Fruit fly (Drosophila melanogaster) whole organism, embryonic: ENCODE measurements around the gene Tengl3.

Experiments used
- Abd-B ChIP-seq: fragments of 200-800 bp; sonication (Bioruptor generic); optimal IDR thresholded peaks from 2 replicates; lab custom pipeline; 2018; ENCODE audit warnings: missing biosample characterization, mild to moderate bottlenecking, missing genetic modification characterization, moderate library complexity
- BEAF-32 ChIP-seq: fragments of 200-800 bp; sonication (Bioruptor generic); optimal IDR thresholded peaks from 3 replicates; lab custom pipeline; 2017; ENCODE audit warnings: missing biosample characterization, missing genetic modification characterization, mild to moderate bottlenecking, moderate library complexity, missing genetic modification reagents
- CG10267 ChIP-seq: fragments of 200-800 bp; sonication (Bioruptor generic); optimal IDR thresholded peaks from 2 replicates; lab custom pipeline; 2018; ENCODE audit warnings: missing biosample characterization, mild to moderate bottlenecking, missing genetic modification characterization, moderate library complexity
- CG11456 ChIP-seq: fragments of 200-800 bp; sonication (Bioruptor generic); IDR thresholded peaks from 3 replicates; pipeline ENCODE4 v1.3.6; 2022; ENCODE audit warnings: missing biosample characterization, missing genetic modification characterization
- CG11695 ChIP-seq: fragments of 200-800 bp; sonication (Bioruptor generic); IDR thresholded peaks from 3 replicates; pipeline ENCODE4 v1.3.6; 2022; ENCODE audit warnings: missing biosample characterization, missing genetic modification characterization
- CG12391 ChIP-seq: fragments of 200-800 bp; sonication (Bioruptor generic); optimal IDR thresholded peaks from 3 replicates; lab custom pipeline; 2018; ENCODE audit warnings: missing biosample characterization, mild to moderate bottlenecking, missing genetic modification characterization, moderate library complexity
- CG14014 ChIP-seq: fragments of 200-800 bp; sonication (Bioruptor generic); IDR thresholded peaks from 2 replicates; pipeline ENCODE4 v1.3.6; 2022; ENCODE audit warnings: missing biosample characterization, missing genetic modification characterization
- CG14710 ChIP-seq: fragments of 200-800 bp; sonication (Bioruptor generic); optimal IDR thresholded peaks from 3 replicates; lab custom pipeline; 2019; ENCODE audit warnings: missing biosample characterization, mild to moderate bottlenecking, missing genetic modification characterization, moderate library complexity
- CG1602 ChIP-seq: fragments of 200-800 bp; sonication (Bioruptor generic); optimal IDR thresholded peaks from 3 replicates; lab custom pipeline; 2016; ENCODE audit warnings: missing biosample characterization, missing genetic modification characterization
- CG2116 ChIP-seq: fragments of 200-800 bp; sonication (Bioruptor generic); optimal IDR thresholded peaks from 3 replicates; lab custom pipeline; 2018; ENCODE audit warnings: missing biosample characterization, mild to moderate bottlenecking, missing genetic modification characterization
- CG31441 ChIP-seq: fragments of 200-800 bp; sonication (Bioruptor generic); IDR thresholded peaks from 2 replicates; pipeline ENCODE4 v1.3.6; 2022; ENCODE audit warnings: missing biosample characterization, missing genetic modification characterization
- CG8924 ChIP-seq: fragments of 200-800 bp; optimal IDR thresholded peaks from 3 replicates; lab custom pipeline; 2019; ENCODE audit warnings: missing biosample characterization, mild to moderate bottlenecking, missing genetic modification characterization, moderate library complexity
- CG9797 ChIP-seq: fragments of 200-800 bp; sonication (Bioruptor generic); optimal IDR thresholded peaks from 3 replicates; lab custom pipeline; 2018; ENCODE audit warnings: missing biosample characterization, mild to moderate bottlenecking, missing genetic modification characterization
- Dll ChIP-seq: fragments of 200-800 bp; sonication (Bioruptor generic); IDR thresholded peaks from 4 replicates; pipeline ENCODE4 v1.3.6; 2022; ENCODE audit warnings: missing biosample characterization, missing genetic modification characterization; ENCODE audit not compliant: partially characterized antibody
- Doc3 ChIP-seq: fragments of 200-800 bp; sonication (Bioruptor generic); IDR thresholded peaks from 3 replicates; pipeline ENCODE4 v1.3.6; 2022; ENCODE audit warnings: missing biosample characterization, missing genetic modification characterization; ENCODE audit not compliant: partially characterized antibody
- Dref ChIP-seq: fragments of 200-800 bp; sonication (Bioruptor generic); IDR thresholded peaks from 2 replicates; pipeline ENCODE4 v1.3.6; 2022; ENCODE audit warnings: missing biosample characterization, missing genetic modification characterization
- E2f2 ChIP-seq: fragments of 200-800 bp; sonication (Bioruptor generic); IDR thresholded peaks from 2 replicates; pipeline ENCODE4 v1.3.6; 2022; ENCODE audit warnings: missing biosample characterization, missing genetic modification characterization
- Ets97D ChIP-seq: fragments of 200-800 bp; sonication (Bioruptor generic); optimal IDR thresholded peaks from 3 replicates; lab custom pipeline; 2016; ENCODE audit warnings: missing biosample characterization, missing genetic modification characterization
- HLHmδ ChIP-seq: fragments of 200-800 bp; sonication (Bioruptor generic); optimal IDR thresholded peaks from 2 replicates; lab custom pipeline; 2018; ENCODE audit warnings: missing biosample characterization, mild to moderate bottlenecking, missing genetic modification characterization, moderate library complexity
- Hr3 ChIP-seq: fragments of 200-800 bp; sonication (Bioruptor generic); optimal IDR thresholded peaks from 3 replicates; lab custom pipeline; 2016; ENCODE audit warnings: missing biosample characterization, missing genetic modification characterization
- MESR4 ChIP-seq: fragments of 200-800 bp; sonication (Bioruptor generic); optimal IDR thresholded peaks from 2 replicates; lab custom pipeline; 2018; ENCODE audit warnings: missing biosample characterization, mild to moderate bottlenecking, missing genetic modification characterization, moderate library complexity
- Oaz ChIP-seq: fragments of 200-800 bp; sonication (Bioruptor generic); IDR thresholded peaks from 2 replicates; pipeline ENCODE4 v1.3.6; 2022; ENCODE audit warnings: missing biosample characterization, missing genetic modification characterization
- Opbp ChIP-seq: fragments of 200-800 bp; sonication (Bioruptor generic); IDR thresholded peaks from 3 replicates; pipeline ENCODE4 v1.3.6; 2022; ENCODE audit warnings: missing biosample characterization, missing genetic modification characterization; ENCODE audit not compliant: partially characterized antibody
- PHDP ChIP-seq: fragments of 200-800 bp; sonication (Bioruptor generic); optimal IDR thresholded peaks from 3 replicates; lab custom pipeline; 2018; ENCODE audit warnings: missing biosample characterization, mild to moderate bottlenecking, missing genetic modification characterization, moderate library complexity
- Xbp1 ChIP-seq: fragments of 200-800 bp; sonication (Bioruptor generic); optimal IDR thresholded peaks from 3 replicates; lab custom pipeline; 2016; ENCODE audit warnings: missing biosample characterization, mild to moderate bottlenecking, missing genetic modification characterization
- ato ChIP-seq: fragments of 200-800 bp; sonication (Bioruptor generic); IDR thresholded peaks from 2 replicates; pipeline ENCODE4 v1.3.6; 2022; ENCODE audit warnings: missing biosample characterization, missing genetic modification characterization; ENCODE audit not compliant: partially characterized antibody
- bbx ChIP-seq: fragments of 200-800 bp; sonication (Bioruptor generic); IDR thresholded peaks from 2 replicates; pipeline ENCODE4 v1.3.6; 2022; ENCODE audit warnings: missing biosample characterization, missing genetic modification characterization; ENCODE audit not compliant: partially characterized antibody
- cad ChIP-seq: fragments of >200 bp; optimal IDR thresholded peaks from 2 replicates; lab custom pipeline; 2017; ENCODE audit warnings: missing biosample characterization, missing genetic modification characterization
- crol ChIP-seq: fragments of 200-800 bp; sonication (Bioruptor generic); IDR thresholded peaks from 2 replicates; pipeline ENCODE4 v1.3.6; 2022; ENCODE audit warnings: missing biosample characterization, missing genetic modification characterization
- crp ChIP-seq, 2 experiments: fragments of 200-800 bp; sonication (Bioruptor generic); optimal IDR thresholded peaks; 2 replicates in 1 of 2; 3 replicates in 1 of 2; lab custom pipeline; 2017; ENCODE audit warnings: missing biosample characterization in 2 of 2, missing genetic modification characterization in 2 of 2, mild to moderate bottlenecking in 1 of 2, moderate library complexity in 1 of 2
- gfzf ChIP-seq: fragments of 200-800 bp; sonication (Bioruptor generic); optimal IDR thresholded peaks from 2 replicates; lab custom pipeline; 2016; ENCODE audit warnings: missing biosample characterization, mild to moderate bottlenecking, missing genetic modification characterization, moderate library complexity
- lbe ChIP-seq: fragments of 200-800 bp; sonication (Bioruptor generic); optimal IDR thresholded peaks from 2 replicates; lab custom pipeline; 2016; ENCODE audit warnings: missing biosample characterization, mild to moderate bottlenecking, missing genetic modification characterization
- mld ChIP-seq: fragments of 200-800 bp; sonication (Bioruptor generic); IDR thresholded peaks from 3 replicates; pipeline ENCODE4 v1.3.6; 2022; ENCODE audit warnings: missing biosample characterization, missing genetic modification characterization; ENCODE audit not compliant: partially characterized antibody
- salm ChIP-seq: fragments of 200-800 bp; sonication (Bioruptor generic); optimal IDR thresholded peaks from 2 replicates; lab custom pipeline; 2018; ENCODE audit warnings: missing biosample characterization, mild to moderate bottlenecking, missing genetic modification characterization
- stwl ChIP-seq: fragments of 200-800 bp; sonication (Bioruptor generic); optimal IDR thresholded peaks from 3 replicates; lab custom pipeline; 2018; ENCODE audit warnings: missing biosample characterization, mild to moderate bottlenecking, missing genetic modification characterization, moderate library complexity
- tna ChIP-seq: fragments of 200-800 bp; sonication (Bioruptor generic); IDR thresholded peaks from 2 replicates; pipeline ENCODE4 v1.3.6; 2022; ENCODE audit warnings: missing biosample characterization, missing genetic modification characterization; ENCODE audit not compliant: partially characterized antibody
- toy ChIP-seq: fragments of 200-800 bp; sonication (Bioruptor generic); IDR thresholded peaks from 2 replicates; pipeline ENCODE4 v1.3.6; 2022; ENCODE audit warnings: missing biosample characterization, missing genetic modification characterization
- trem ChIP-seq: fragments of 200-800 bp; optimal IDR thresholded peaks from 3 replicates; lab custom pipeline; 2019; ENCODE audit warnings: missing biosample characterization, mild to moderate bottlenecking, missing genetic modification characterization, moderate library complexity
- twi ChIP-seq: fragments of 200-800 bp; optimal IDR thresholded peaks from 2 replicates; lab custom pipeline; 2019; ENCODE audit warnings: missing biosample characterization, mild to moderate bottlenecking, missing genetic modification characterization, moderate library complexity
- unc-4 ChIP-seq: fragments of 200-800 bp; sonication (Bioruptor generic); IDR thresholded peaks from 2 replicates; pipeline ENCODE4 v1.3.6; 2022; ENCODE audit warnings: missing biosample characterization, missing genetic modification characterization; ENCODE audit not compliant: partially characterized antibody
- zen ChIP-seq: fragments of 200-800 bp; sonication (Bioruptor generic); optimal IDR thresholded peaks from 3 replicates; lab custom pipeline; 2018; ENCODE audit warnings: missing biosample characterization, mild to moderate bottlenecking, missing genetic modification characterization, moderate library complexity
- zen2 ChIP-seq: fragments of 200-800 bp; sonication (Bioruptor generic); IDR thresholded peaks from 3 replicates; pipeline ENCODE4 v1.3.6; 2022; ENCODE audit warnings: missing biosample characterization, missing genetic modification characterization; ENCODE audit not compliant: partially characterized antibody

Gene Tengl3

DNA sequence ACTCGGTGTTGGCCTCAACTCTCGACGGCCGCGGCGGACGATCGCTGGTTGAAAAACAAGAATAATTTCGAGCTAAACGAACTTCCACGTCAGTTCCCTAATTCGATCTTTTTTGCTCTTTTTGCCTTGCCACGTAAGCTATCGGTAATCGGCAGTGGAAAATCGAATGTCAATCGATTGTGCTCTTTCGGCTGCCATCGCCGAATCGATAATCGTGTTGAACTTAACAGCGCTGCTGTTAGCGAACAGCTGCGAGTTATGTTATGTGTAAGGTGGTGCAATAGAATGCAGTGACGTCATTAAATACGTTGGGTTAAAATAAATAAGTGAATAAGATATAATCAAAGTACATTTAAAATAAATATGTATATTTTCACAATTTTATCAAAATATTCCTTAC lies 1.3 kb downstream of the Tengl3 start, which contains the start of gene Sec24CD (continued):
- TF ChIP-seq zen2 (GFP tag; lab: Robert Waterston, UW) (peak; percentile 96), CG2116 (peak; percentile 68), Dref (GFP tag; lab: Robert Waterston, UW) (peak; percentile 97), mld (peak; percentile 94), toy (GFP tag; lab: Robert Waterston, UW) (no peak), CG10267 (tag; lab: Kevin White, UChicago) (peak; percentile 68), CG1602 (GFP tag; lab: Kevin White, UChicago) (no peak), CG14710 (tag; lab: Kevin White, UChicago) (peak; percentile 51), salm (tag; lab: Kevin White, UChicago) (peak; percentile 16), Ets97D (GFP tag; lab: Kevin White, UChicago) (no peak), trem (peak; percentile 80), HLHmδ (GFP tag; lab: Kevin White, UChicago) (peak; percentile 56), CG11456 (GFP tag; lab: Robert Waterston, UW) (no peak), lbe (GFP tag; lab: Kevin White, UChicago) (peak; percentile 46), MESR4 (GFP tag; lab: Kevin White, UChicago) (peak; percentile 84), E2f2 (GFP tag; lab: Robert Waterston, UW) (peak; percentile 38), ato (GFP tag; lab: Robert Waterston, UW) (peak; percentile 98), crp (GFP tag; optimal IDR thresholded peaks at IDR 0.05; lab: Kevin White, UChicago) (peak; percentile 20 to 88), Opbp (GFP tag; lab: Robert Waterston, UW) (peak; percentile 92; the same call in 2 of the 3 replicates), twi (tag; lab: Kevin White, UChicago) (no peak), BEAF-32 (GFP tag; lab: Kevin White, UChicago) (peak; percentile 61), Oaz (GFP tag; lab: Robert Waterston, UW) (no peak), CG8924 (no peak), CG14014 (GFP tag; lab: Robert Waterston, UW) (peak; percentile 29; the same call in 1 of the 2 replicates), cad (GFP tag; lab: Kevin White, UChicago) (no peak), bbx (GFP tag; lab: Robert Waterston, UW) (peak; percentile 98), PHDP (tag; lab: Kevin White, UChicago) (peak; percentile 45), Dll (GFP tag; lab: Robert Waterston, UW) (peak; percentile 89), CG11695 (0 out of 3 replicates have a peak, but pooled peaks have one; percentile 14), CG12391 (peak; percentile 52), gfzf (GFP tag; lab: Kevin White, UChicago) (peak; percentile 4), CG31441 (no peak), crol (no peak), zen (tag; lab: Kevin White, UChicago) (peak; percentile 24), stwl (peak; percentile 92), Doc3 (peak; percentile 87), Abd-B (GFP tag; lab: Kevin White, UChicago) (no peak), unc-4 (GFP tag; lab: Robert Waterston, UW) (peak; percentile 84), tna (peak; percentile 97), Xbp1 (GFP tag; lab: Kevin White, UChicago) (peak; percentile 79), Hr3 (GFP tag; lab: Kevin White, UChicago) (no peak), CG9797 (GFP tag; lab: Kevin White, UChicago) (peak; percentile 35)
